Fruit fly (Drosophila melanogaster): ENCODE results near the gene CG5746.

CG5746 gene

DNA sequence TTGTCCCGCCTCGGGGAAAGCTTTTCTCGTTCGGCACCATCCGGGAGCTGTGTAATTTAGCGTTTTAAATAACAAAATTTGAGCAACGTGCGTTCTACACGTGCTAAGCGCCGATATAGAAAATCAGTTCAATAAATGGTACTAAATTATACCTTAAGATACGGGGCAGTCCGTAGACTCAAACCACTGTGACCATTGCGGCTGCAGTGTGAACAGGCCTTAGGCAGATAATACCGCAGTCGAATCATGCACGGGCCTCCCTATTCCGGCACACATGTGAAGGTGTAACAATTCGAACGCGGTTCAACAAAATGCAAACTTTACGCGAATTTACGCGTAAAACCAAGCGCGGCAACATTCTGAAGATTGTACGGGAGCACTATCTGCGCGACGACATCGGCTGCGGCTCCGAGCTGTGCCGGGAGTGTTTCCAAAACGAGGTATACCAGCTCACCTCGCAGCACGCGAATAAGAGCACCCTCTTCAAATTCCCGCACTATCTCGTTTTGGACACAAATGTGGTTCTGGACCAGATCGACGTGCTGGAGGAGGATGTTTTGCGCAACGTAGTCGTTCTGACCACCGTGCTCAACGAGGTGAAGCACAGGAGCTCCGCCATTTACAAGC lies 15.3 kb downstream of the CG5746 start, which contains the start of the genes Rrp5 and Dis3:
Rrp5 (minus strand) TSS at position 135 of the 627 bp plus-strand sequence.
Dis3 (plus strand) TSS at position 252 of the 627 bp plus-strand sequence.
- TF ChIP-seq Hr38 (GFP tag; optimal IDR thresholded peaks at IDR 0.05) (no peak), Eip75B (GFP tag; optimal IDR thresholded peaks at IDR 0.05) (no peak), CG34406 (GFP tag; optimal IDR thresholded peaks at IDR 0.05) (no peak), CG1621 (tag; optimal IDR thresholded peaks at IDR 0.05) (peak; percentile 93), CG15336 (GFP tag; IDR thresholded peaks at IDR 0.05) (no peak), eg (GFP tag; IDR thresholded peaks at IDR 0.05) (0 out of 3 replicates have a peak, but pooled peaks have one; percentile 12), esn (GFP tag; optimal IDR thresholded peaks at IDR 0.05) (no peak), spab (GFP tag; optimal IDR thresholded peaks at IDR 0.05) (no peak)

- TF ChIP-seq CG6276 (GFP tag; optimal IDR thresholded peaks at IDR 0.05) = no peak
- no peak for TF ChIP-seq Eip75B (GFP tag; optimal IDR thresholded peaks at IDR 0.05)
- TF ChIP-seq CG3919 (GFP tag; optimal IDR thresholded peaks at IDR 0.05) = no peak
- TF ChIP-seq CG6792 (GFP tag; optimal IDR thresholded peaks at IDR 0.05) = no peak
- no peak; the same call in 2 of the 3 replicates for TF ChIP-seq CG8119 (GFP tag; IDR thresholded peaks at IDR 0.05)
- TF ChIP-seq CG6808 (GFP tag; optimal IDR thresholded peaks at IDR 0.05) = no peak
- no peak for TF ChIP-seq net (GFP tag; optimal IDR thresholded peaks at IDR 0.05)
- TF ChIP-seq cyc (GFP tag; optimal IDR thresholded peaks at IDR 0.05) = no peak
- no peak for TF ChIP-seq CG11762 (GFP tag; optimal IDR thresholded peaks at IDR 0.05; ENCODE audit: insufficient read depth)
- TF ChIP-seq CG15336 (GFP tag; IDR thresholded peaks at IDR 0.05) = 0 out of 2 replicates have a peak, but pooled peaks have one; percentile 30
- TF ChIP-seq CG6163 (GFP tag; IDR thresholded peaks at IDR 0.05) = 0 out of 3 replicates have a peak, but pooled peaks have one; percentile 17
These were observed 28.3 kb downstream of the CG5746 start for dm6 chr3R:24320342-24320711.

DNA sequence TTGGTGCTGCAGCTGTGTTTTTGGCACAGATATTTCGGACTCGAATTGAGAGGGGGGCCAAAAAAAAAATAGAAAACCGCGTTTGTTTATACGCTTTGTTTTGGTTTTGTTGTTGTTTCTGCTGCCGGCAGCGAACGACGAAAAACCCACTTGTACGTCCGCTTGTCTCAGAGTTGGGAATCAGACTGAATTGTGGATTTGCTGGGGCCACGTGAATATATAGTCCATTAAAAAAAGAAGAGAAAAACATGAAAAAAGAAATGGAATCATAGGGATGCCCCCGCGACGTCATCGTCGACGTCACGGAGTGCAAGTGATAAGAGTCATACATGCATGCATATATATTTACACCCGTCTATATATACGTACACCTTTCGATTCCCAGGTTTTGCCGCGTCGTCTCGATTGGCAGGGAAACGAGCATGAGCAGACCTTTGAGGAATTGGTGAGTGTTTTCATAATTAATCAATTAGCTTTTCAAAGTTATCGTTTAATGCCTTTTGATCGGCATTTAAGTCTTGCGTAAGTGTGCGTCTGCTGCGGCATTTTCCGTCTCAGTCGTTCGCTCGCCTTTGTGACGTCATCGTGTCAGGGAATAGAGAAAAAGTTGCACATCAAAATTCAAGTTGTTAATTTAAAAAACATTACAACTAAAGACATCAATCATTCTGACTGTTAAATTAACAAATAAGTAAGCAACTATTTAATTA lies 28.8 kb downstream of the CG5746 start:
- TF ChIP-seq spab (GFP tag; optimal IDR thresholded peaks at IDR 0.05) (no peak), CG6163 (GFP tag; IDR thresholded peaks at IDR 0.05) (peak; percentile 31; the same call in 1 of the 3 replicates), CG6854 (GFP tag; optimal IDR thresholded peaks at IDR 0.05) (peak; percentile 7), eg (GFP tag; IDR thresholded peaks at IDR 0.05) (0 out of 3 replicates have a peak, but pooled peaks have one; percentile 34), vri (GFP tag; optimal IDR thresholded peaks at IDR 0.05) (peak; percentile 87)

- TF ChIP-seq Hr38 (GFP tag; optimal IDR thresholded peaks at IDR 0.05) (no peak), CG11762 (GFP tag; optimal IDR thresholded peaks at IDR 0.05; ENCODE audit: insufficient read depth) (no peak), dsx (GFP tag; optimal IDR thresholded peaks at IDR 0.05; ENCODE audit: poor library complexity, severe bottlenecking) (no peak), CG6276 (GFP tag; optimal IDR thresholded peaks at IDR 0.05) (no peak), dac (GFP tag; optimal IDR thresholded peaks at IDR 0.05) (no peak)
These were observed 29.6 kb downstream of the CG5746 start for dm6 chr3R:24319083-24319381.

DNA sequence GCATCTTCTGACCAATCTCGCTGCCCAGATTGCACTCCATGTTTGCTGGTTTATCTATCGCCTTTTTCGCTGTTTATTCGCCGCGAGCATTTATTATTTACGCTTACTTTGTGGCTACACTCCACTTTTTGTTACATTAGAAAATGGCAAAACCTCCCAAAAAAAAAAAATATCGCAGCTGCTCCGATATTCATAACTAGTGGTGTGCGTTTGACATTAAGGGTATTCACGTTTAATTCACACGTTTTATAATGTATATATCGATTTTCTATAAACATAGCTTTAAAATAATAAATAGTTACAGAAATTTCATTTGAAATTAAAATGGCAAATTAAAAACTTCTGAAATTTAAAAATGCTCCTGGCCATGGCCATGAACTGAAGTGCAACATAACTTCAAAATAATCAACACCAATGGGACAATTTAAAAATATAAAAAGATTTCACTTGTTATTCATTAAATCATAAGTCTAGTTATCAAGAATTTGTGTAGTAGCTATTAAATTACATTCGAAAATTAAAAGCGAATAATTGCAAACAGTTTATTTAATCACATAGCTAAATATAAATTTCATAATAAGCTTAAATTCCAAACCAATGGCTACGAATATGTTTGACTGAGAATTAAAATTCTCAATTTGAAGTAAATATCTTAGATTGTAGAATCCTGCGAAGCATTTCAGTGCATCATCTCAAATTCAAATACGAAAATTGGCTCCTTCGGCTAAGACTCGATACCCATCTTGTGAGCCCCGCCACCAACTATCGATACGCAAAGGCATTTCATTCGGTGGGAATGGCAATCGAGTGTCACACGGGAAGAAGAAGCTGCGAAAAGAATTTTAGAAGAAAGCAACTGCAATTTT lies 30.1 kb downstream of the CG5746 start, which contains the start of the genes Nab2 and BRWD3:
Nab2 (minus strand) TSS at position 203 of the 866 bp plus-strand sequence.
BRWD3 (plus strand) TSS at position 784 of the 866 bp plus-strand sequence.
- no peak for TF ChIP-seq dac (GFP tag; optimal IDR thresholded peaks at IDR 0.05)
- TF ChIP-seq eg (GFP tag; IDR thresholded peaks at IDR 0.05) = peak; percentile 39; the same call in 2 of the 3 replicates
- TF ChIP-seq CG10631 (GFP tag; optimal IDR thresholded peaks at IDR 0.05) = no peak
- no peak for TF ChIP-seq CG10669 (GFP tag; optimal IDR thresholded peaks at IDR 0.05)
- no peak for TF ChIP-seq fd59A (GFP tag; optimal IDR thresholded peaks at IDR 0.05)
- TF ChIP-seq CG6276 (GFP tag; optimal IDR thresholded peaks at IDR 0.05) = no peak
- TF ChIP-seq Gug (GFP tag; IDR thresholded peaks at IDR 0.05) = peak; percentile 25; the same call in 1 of the 2 replicates
- peak; percentile 27 for TF ChIP-seq Sox15 (GFP tag; optimal IDR thresholded peaks at IDR 0.05)
- TF ChIP-seq pdm3 (GFP tag; optimal IDR thresholded peaks at IDR 0.05) = no peak
- no peak for TF ChIP-seq Eip93F (GFP tag; optimal IDR thresholded peaks at IDR 0.05)
- TF ChIP-seq achi (GFP tag; optimal IDR thresholded peaks at IDR 0.05) = no peak
- TF ChIP-seq fkh (GFP tag; optimal IDR thresholded peaks at IDR 0.05) = no peak
- no peak for TF ChIP-seq CG6854 (GFP tag; optimal IDR thresholded peaks at IDR 0.05)
- TF ChIP-seq Lpt (GFP tag; optimal IDR thresholded peaks at IDR 0.05) = no peak
- TF ChIP-seq CG6808 (GFP tag; optimal IDR thresholded peaks at IDR 0.05) = no peak
- TF ChIP-seq acj6 (GFP tag; optimal IDR thresholded peaks at IDR 0.05) = no peak
- TF ChIP-seq CG3919 (GFP tag; optimal IDR thresholded peaks at IDR 0.05) = no peak
- peak in 1 of 2 experiments; percentile 57 for TF ChIP-seq salr (GFP tag; optimal IDR thresholded peaks at IDR 0.05)
- peak; percentile 40 for TF ChIP-seq CG6792 (GFP tag; optimal IDR thresholded peaks at IDR 0.05)
- TF ChIP-seq CG8119 (GFP tag; IDR thresholded peaks at IDR 0.05) = no peak
- no peak for TF ChIP-seq Sox102F (GFP tag; optimal IDR thresholded peaks at IDR 0.05)
- TF ChIP-seq ss (GFP tag; optimal IDR thresholded peaks at IDR 0.05) = no peak
- peak; percentile 28 for TF ChIP-seq CG11762 (GFP tag; optimal IDR thresholded peaks at IDR 0.05; ENCODE audit: insufficient read depth)
- peak; percentile 49 for TF ChIP-seq CG3032 (tag; optimal IDR thresholded peaks at IDR 0.05)

Data from whole organism, prepupa.